Worm (Caenorhabditis elegans) whole organism, L2 larva: ENCODE results near the gene pacs-1.

ENCODE experiments used
- C34F6.9 ChIP-seq: fragments of 150-350 bp; optimal IDR thresholded peaks from 2 replicates; lab custom pipeline; 2014; ENCODE audit warnings: missing biosample characterization, missing genetic modification characterization
- F13H6.1 ChIP-seq: sonication (generic microtip); optimal IDR thresholded peaks from 2 replicates; lab custom pipeline; 2016; ENCODE audit warnings: missing genetic modification characterization, missing compliant biosample characterization
- R02D3.7 ChIP-seq: fragments of 150-350 bp; optimal IDR thresholded peaks from 2 replicates; lab custom pipeline; 2014; ENCODE audit warnings: missing biosample characterization, missing genetic modification characterization
- ZK546.5 ChIP-seq: sonication (generic microtip); optimal IDR thresholded peaks from 2 replicates; lab custom pipeline; 2017; ENCODE audit warnings: missing biosample characterization, missing genetic modification characterization
- alr-1 ChIP-seq: fragments of 150-350 bp; optimal IDR thresholded peaks from 2 replicates; lab custom pipeline; 2014; ENCODE audit warnings: missing biosample characterization, missing genetic modification characterization
- ama-1 ChIP-seq: fragments of 150-350 bp; optimal IDR thresholded peaks from 2 replicates; lab custom pipeline; 2018; ENCODE audit warnings: inconsistent platforms
- blmp-1 ChIP-seq: sonication (generic microtip); optimal IDR thresholded peaks from 2 replicates; lab custom pipeline; 2017; ENCODE audit warnings: missing genetic modification characterization, mild to moderate bottlenecking, missing compliant biosample characterization, antibody characterized with exemption, moderate library complexity; ENCODE audit not compliant: insufficient read depth
- ceh-16 ChIP-seq: fragments of 150-350 bp; optimal IDR thresholded peaks from 2 replicates; lab custom pipeline; 2014; ENCODE audit warnings: missing biosample characterization, missing genetic modification characterization
- ceh-82 ChIP-seq: fragments of 150-350 bp; optimal IDR thresholded peaks from 2 replicates; lab custom pipeline; 2014; ENCODE audit warnings: missing biosample characterization, missing genetic modification characterization
- crh-2 ChIP-seq: sonication (generic microtip); optimal IDR thresholded peaks from 2 replicates; lab custom pipeline; 2017; ENCODE audit warnings: missing biosample characterization, missing genetic modification characterization
- elt-3 ChIP-seq: sonication (generic microtip); optimal IDR thresholded peaks from 2 replicates; lab custom pipeline; 2017; ENCODE audit warnings: missing biosample characterization, missing genetic modification characterization
- fos-1 ChIP-seq: fragments of 150-350 bp; optimal IDR thresholded peaks from 2 replicates; lab custom pipeline; 2014; ENCODE audit warnings: missing biosample characterization, missing genetic modification characterization
- gmeb-1 ChIP-seq: fragments of 150-350 bp; optimal IDR thresholded peaks from 2 replicates; lab custom pipeline; 2014; ENCODE audit warnings: missing biosample characterization, missing genetic modification characterization
- lin-11 ChIP-seq: fragments of 150-350 bp; sonication (generic microtip); optimal IDR thresholded peaks from 2 replicates; lab custom pipeline; 2014; ENCODE audit warnings: missing biosample characterization, missing genetic modification characterization, inconsistent platforms, mixed read lengths
- lin-39 ChIP-seq: fragments of 150-350 bp; optimal IDR thresholded peaks from 2 replicates; lab custom pipeline; 2014; ENCODE audit warnings: missing biosample characterization, missing genetic modification reagents, missing genetic modification characterization
- lsy-2 ChIP-seq, 2 experiments: fragments of 150-350 bp in 1 of 2; sonication (generic microtip) in 1 of 2; optimal IDR thresholded peaks; 2 replicates each; lab custom pipeline; 2014 to 2017; ENCODE audit warnings: missing biosample characterization in 2 of 2, missing genetic modification characterization in 2 of 2
- mab-5 ChIP-seq: fragments of 150-350 bp; optimal IDR thresholded peaks from 2 replicates; lab custom pipeline; 2014; ENCODE audit warnings: missing biosample characterization, missing genetic modification characterization
- mdl-1 ChIP-seq, 2 experiments: fragments of 150-350 bp in 1 of 2; sonication (generic microtip) in 1 of 2; optimal IDR thresholded peaks; 2 replicates each; lab custom pipeline; 2017; ENCODE audit warnings: missing biosample characterization in 2 of 2, missing genetic modification characterization in 2 of 2
- nhr-11 ChIP-seq: fragments of 150-350 bp; optimal IDR thresholded peaks from 2 replicates; lab custom pipeline; 2014; ENCODE audit warnings: missing biosample characterization, missing genetic modification characterization
- nhr-12 ChIP-seq: fragments of 150-350 bp; optimal IDR thresholded peaks from 2 replicates; lab custom pipeline; 2014; ENCODE audit warnings: missing biosample characterization, missing genetic modification characterization
- nhr-129 ChIP-seq: fragments of 150-350 bp; optimal IDR thresholded peaks from 2 replicates; lab custom pipeline; 2014; ENCODE audit warnings: missing biosample characterization, missing genetic modification characterization
- nhr-21 ChIP-seq: fragments of 150-350 bp; optimal IDR thresholded peaks from 2 replicates; lab custom pipeline; 2014; ENCODE audit warnings: missing biosample characterization, missing genetic modification characterization
- nhr-23 ChIP-seq: fragments of 150-350 bp; optimal IDR thresholded peaks from 2 replicates; lab custom pipeline; 2014; ENCODE audit warnings: missing biosample characterization, missing genetic modification reagents, missing genetic modification characterization
- nhr-237 ChIP-seq: fragments of 150-350 bp; optimal IDR thresholded peaks from 2 replicates; lab custom pipeline; 2014; ENCODE audit warnings: missing biosample characterization, missing genetic modification characterization
- nhr-25 ChIP-seq: fragments of 150-350 bp; sonication (generic microtip); optimal IDR thresholded peaks from 3 replicates; lab custom pipeline; 2014; ENCODE audit warnings: missing biosample characterization, missing genetic modification characterization
- nhr-6 ChIP-seq: fragments of 150-350 bp; optimal IDR thresholded peaks from 2 replicates; lab custom pipeline; 2014; ENCODE audit warnings: missing biosample characterization, missing genetic modification characterization
- nhr-77 ChIP-seq: fragments of 150-350 bp; optimal IDR thresholded peaks from 2 replicates; lab custom pipeline; 2014; ENCODE audit warnings: missing biosample characterization, missing genetic modification characterization
- sem-4 ChIP-seq: fragments of 150-350 bp; optimal IDR thresholded peaks from 2 replicates; lab custom pipeline; 2014; ENCODE audit warnings: missing biosample characterization, missing genetic modification reagents, missing genetic modification characterization
- sma-3 ChIP-seq: sonication (generic microtip); optimal IDR thresholded peaks from 2 replicates; lab custom pipeline; 2016; ENCODE audit warnings: missing genetic modification reagents, missing genetic modification characterization, missing compliant biosample characterization
- sma-9 ChIP-seq, 2 experiments: fragments of 150-350 bp in 1 of 2; sonication (generic microtip) in 1 of 2; optimal IDR thresholded peaks; 2 replicates each; lab custom pipeline; 2014 to 2016; ENCODE audit warnings: missing genetic modification characterization in 2 of 2, mild to moderate bottlenecking in 1 of 2, missing biosample characterization in 1 of 2, missing compliant biosample characterization in 1 of 2, missing genetic modification reagents in 1 of 2, moderate library complexity in 1 of 2
- snpc-4 ChIP-seq: fragments of 150-350 bp; optimal IDR thresholded peaks from 2 replicates; lab custom pipeline; 2014; ENCODE audit warnings: missing biosample characterization, missing genetic modification characterization
- unc-55 ChIP-seq: fragments of 150-350 bp; sonication (generic microtip); optimal IDR thresholded peaks from 3 replicates; lab custom pipeline; 2014; ENCODE audit warnings: missing biosample characterization, missing genetic modification reagents, missing genetic modification characterization
- unc-62 ChIP-seq: fragments of 150-350 bp; optimal IDR thresholded peaks from 2 replicates; lab custom pipeline; 2014; ENCODE audit warnings: missing biosample characterization, missing genetic modification reagents, missing genetic modification characterization
- zag-1 ChIP-seq: fragments of 150-350 bp; optimal IDR thresholded peaks from 2 replicates; lab custom pipeline; 2014; ENCODE audit warnings: missing biosample characterization, missing genetic modification characterization
- ztf-11 ChIP-seq: sonication (generic microtip); optimal IDR thresholded peaks from 2 replicates; lab custom pipeline; 2017; ENCODE audit warnings: missing biosample characterization, missing genetic modification characterization
- ztf-4 ChIP-seq: fragments of 150-350 bp; optimal IDR thresholded peaks from 2 replicates; lab custom pipeline; 2014; ENCODE audit warnings: missing biosample characterization, missing genetic modification characterization

Gene pacs-1

ce11 chrV:9217158-9217557, at the start of gene pacs-1:
TSS of gene pacs-1 (minus strand) at chrV:9217258.
- TF ChIP-seq nhr-237 (no peak), unc-55 (GFP tag; lab: Kevin White, UChicago) (no peak), ZK546.5 (tag; lab: Kevin White, UChicago) (no peak), gmeb-1 (tag; lab: Kevin White, UChicago) (no peak), F13H6.1 (tag; lab: Kevin White, UChicago) (no peak)

- TF ChIP-seq nhr-11 (tag; lab: Kevin White, UChicago) (no peak), R02D3.7 (tag; lab: Kevin White, UChicago) (no peak), lsy-2 (tag; optimal IDR thresholded peaks at IDR 0.05; lab: Kevin White, UChicago) (no peak), lin-11 (tag; lab: Kevin White, UChicago) (no peak), nhr-6 (no peak), elt-3 (no peak), ceh-82 (no peak), ceh-16 (no peak), nhr-237 (no peak), unc-62 (GFP tag; lab: Kevin White, UChicago) (no peak), nhr-25 (tag; lab: Kevin White, UChicago) (no peak)
- TF ChIP-seq, all 48 proteins: peak for 0
These were observed 49.3 kb upstream of the pacs-1 start, which contains the start of gene slc-17.7 for ce11 chrV:9266399-9266798. TSS of gene slc-17.7 (minus strand) at chrV:9266499.

- no peak for TF ChIP-seq ama-1 (lab: Kevin White, UChicago)
- TF ChIP-seq fos-1 (tag; lab: Kevin White, UChicago): peak; percentile 44
These were observed 45.6 kb upstream of the pacs-1 start for ce11 chrV:9262708-9263107.

ce11 chrV:9261492-9261891, 44.4 kb upstream of the pacs-1 start, which contains the start of gene nhr-36:
TSS of gene nhr-36 (minus strand) at chrV:9261592.
- TF ChIP-seq crh-2 (tag; lab: Kevin White, UChicago) (no peak), nhr-23 (tag; lab: Kevin White, UChicago) (no peak), zag-1 (tag; lab: Kevin White, UChicago) (no peak), mdl-1 (tag; optimal IDR thresholded peaks at IDR 0.05; lab: Kevin White, UChicago) (no peak), unc-55 (GFP tag; lab: Kevin White, UChicago) (no peak), nhr-77 (tag; lab: Kevin White, UChicago) (no peak), elt-3 (no peak), lin-39 (tag; lab: Kevin White, UChicago) (no peak), nhr-12 (no peak)

ce11 chrV:9260411-9260810, 43.4 kb upstream of the pacs-1 start:
- TF ChIP-seq gmeb-1 (tag; lab: Kevin White, UChicago) (no peak), unc-62 (GFP tag; lab: Kevin White, UChicago) (no peak), sem-4 (tag; lab: Kevin White, UChicago) (no peak), sma-9 (GFP tag; optimal IDR thresholded peaks at IDR 0.05; lab: Kevin White, UChicago) (no peak), sma-9 (tag; optimal IDR thresholded peaks at IDR 0.05; lab: Kevin White, UChicago) (no peak), ztf-11 (no peak), blmp-1 (tag; lab: Kevin White, UChicago) (no peak), lsy-2 (tag; optimal IDR thresholded peaks at IDR 0.05; lab: Kevin White, UChicago) (no peak), F13H6.1 (tag; lab: Kevin White, UChicago) (no peak), nhr-21 (tag; lab: Kevin White, UChicago) (no peak), nhr-12 (no peak), nhr-77 (tag; lab: Kevin White, UChicago) (no peak), lin-11 (tag; lab: Kevin White, UChicago) (no peak)

ce11 chrV:9257467-9257866, 40.4 kb upstream of the pacs-1 start, which contains the start of gene F07C3.16:
TSS of gene F07C3.16 (minus strand) at chrV:9257567.
- TF ChIP-seq ceh-16 (no peak), mab-5 (tag; lab: Kevin White, UChicago) (no peak), sem-4 (tag; lab: Kevin White, UChicago) (no peak), nhr-21 (tag; lab: Kevin White, UChicago) (no peak)

- no peak for TF ChIP-seq nhr-237
- TF ChIP-seq sem-4 (tag; lab: Kevin White, UChicago): no peak
- no peak for TF ChIP-seq mdl-1 (tag; optimal IDR thresholded peaks at IDR 0.05; lab: Kevin White, UChicago)
- TF ChIP-seq ztf-4 (tag; lab: Kevin White, UChicago): no peak
- TF ChIP-seq nhr-21 (tag; lab: Kevin White, UChicago): no peak
- TF ChIP-seq gmeb-1 (tag; lab: Kevin White, UChicago): peak; percentile 34
- TF ChIP-seq C34F6.9 (tag; lab: Kevin White, UChicago): no peak
- peak; percentile 48 for TF ChIP-seq F13H6.1 (tag; lab: Kevin White, UChicago)
- TF ChIP-seq ceh-82: no peak
- TF ChIP-seq unc-55 (GFP tag; lab: Kevin White, UChicago): no peak
- peak; percentile 40 for TF ChIP-seq nhr-129 (tag; lab: Kevin White, UChicago)
- no peak for TF ChIP-seq lin-11 (tag; lab: Kevin White, UChicago)
- TF ChIP-seq mab-5 (tag; lab: Kevin White, UChicago): no peak
- no peak for TF ChIP-seq sma-3 (GFP tag; lab: Kevin White, UChicago)
- no peak for TF ChIP-seq lin-39 (tag; lab: Kevin White, UChicago)
- TF ChIP-seq fos-1 (tag; lab: Kevin White, UChicago): peak; percentile 94
- TF ChIP-seq alr-1 (tag; lab: Kevin White, UChicago): no peak
- TF ChIP-seq sma-9 (GFP tag; optimal IDR thresholded peaks at IDR 0.05; lab: Kevin White, UChicago): peak; percentile 46
- TF ChIP-seq sma-9 (tag; optimal IDR thresholded peaks at IDR 0.05; lab: Kevin White, UChicago): no peak
- no peak for TF ChIP-seq crh-2 (tag; lab: Kevin White, UChicago)
- TF ChIP-seq blmp-1 (tag; lab: Kevin White, UChicago): no peak
- no peak for TF ChIP-seq ztf-11
- no peak for TF ChIP-seq nhr-6
- no peak for TF ChIP-seq snpc-4 (tag; lab: Kevin White, UChicago)
These were observed 38.4 kb upstream of the pacs-1 start for ce11 chrV:9255480-9255879.
